Worm (Caenorhabditis elegans) whole organism, L1 larva: ENCODE results near the gene W04B5.8.
A peak's percentile ranks its signal among the peaks of the same experiment; 100 is the strongest.

Source experiments
- C04F5.9 ChIP-seq: sonication (generic microtip); optimal IDR thresholded peaks from 2 replicates; lab custom pipeline; 2016; ENCODE audit warnings: missing genetic modification characterization, missing compliant biosample characterization
- C16A3.4 ChIP-seq: fragments of 150-350 bp; optimal IDR thresholded peaks from 2 replicates; lab custom pipeline; 2014; ENCODE audit warnings: missing biosample characterization, missing genetic modification characterization
- C34B4.2 ChIP-seq: sonication (generic microtip); optimal IDR thresholded peaks from 2 replicates; lab custom pipeline; 2017; ENCODE audit warnings: mild to moderate bottlenecking, missing genetic modification characterization, missing compliant biosample characterization
- F16B12.6 ChIP-seq: fragments of 150-350 bp; optimal IDR thresholded peaks from 2 replicates; lab custom pipeline; 2014; ENCODE audit warnings: missing biosample characterization, missing genetic modification characterization
- aha-1 ChIP-seq: fragments of 150-350 bp; optimal IDR thresholded peaks from 2 replicates; lab custom pipeline; 2014; ENCODE audit warnings: missing biosample characterization, missing genetic modification characterization
- alr-1 ChIP-seq: fragments of 200-800 bp; sonication (Bioruptor generic); optimal IDR thresholded peaks from 2 replicates; lab custom pipeline; 2018; ENCODE audit warnings: borderline replicate concordance, mild to moderate bottlenecking, missing genetic modification characterization, missing compliant biosample characterization
- aly-2 ChIP-seq: fragments of 150-350 bp; optimal IDR thresholded peaks from 2 replicates; lab custom pipeline; 2014; ENCODE audit warnings: missing biosample characterization, missing genetic modification characterization
- ama-1 ChIP-seq: fragments of 150-350 bp; optimal IDR thresholded peaks from 2 replicates; lab custom pipeline; 2014
- blmp-1 ChIP-seq: fragments of 150-350 bp; optimal IDR thresholded peaks from 2 replicates; lab custom pipeline; 2014; ENCODE audit warnings: missing biosample characterization, missing genetic modification characterization
- ceh-8 ChIP-seq: fragments of 200-800 bp; sonication (Bioruptor generic); optimal IDR thresholded peaks from 2 replicates; lab custom pipeline; 2018; ENCODE audit warnings: mild to moderate bottlenecking, missing genetic modification characterization, moderate library complexity, missing compliant biosample characterization
- ceh-82 ChIP-seq, 3 experiments: fragments of 150-350 bp in 1 of 3; sonication (generic microtip) in 2 of 3; optimal IDR thresholded peaks; 2 replicates each; lab custom pipeline; 2014 to 2017; ENCODE audit warnings: missing biosample characterization in 3 of 3, missing genetic modification characterization in 3 of 3
- ceh-88 ChIP-seq: fragments of 200-800 bp; sonication (Bioruptor generic); IDR thresholded peaks from 2 replicates; pipeline ENCODE4 v1.3.6; 2022; ENCODE audit warnings: missing genetic modification characterization, missing compliant biosample characterization
- ceh-90 ChIP-seq: sonication (generic microtip); optimal IDR thresholded peaks from 2 replicates; lab custom pipeline; 2016; ENCODE audit warnings: missing genetic modification characterization, missing compliant biosample characterization
- ces-1 ChIP-seq: fragments of 150-350 bp; optimal IDR thresholded peaks from 2 replicates; lab custom pipeline; 2014; ENCODE audit warnings: missing biosample characterization, missing genetic modification reagents, missing genetic modification characterization
- dpl-1 ChIP-seq, 3 experiments: fragments of 150-350 bp in 2 of 3; sonication (generic microtip) in 1 of 3; optimal IDR thresholded peaks; 2 replicates each; lab custom pipeline; 2014 to 2017; ENCODE audit warnings: missing biosample characterization in 3 of 3, missing genetic modification characterization in 3 of 3, missing genetic modification reagents in 3 of 3
- dsc-1 ChIP-seq: sonication (generic microtip); optimal IDR thresholded peaks from 2 replicates; lab custom pipeline; 2016; ENCODE audit warnings: mild to moderate bottlenecking, missing genetic modification characterization, missing compliant biosample characterization
- efl-1 ChIP-seq, 4 experiments: fragments of 150-350 bp; optimal IDR thresholded peaks in 3 of 4; peaks in 1 of 4; 1 replicate in 1 of 4; 2 replicates in 3 of 4; lab custom pipeline; 2014; ENCODE audit warnings: missing biosample characterization in 2 of 4, missing genetic modification characterization in 2 of 4, missing genetic modification reagents in 2 of 4
- egl-13 ChIP-seq: sonication (generic microtip); optimal IDR thresholded peaks from 2 replicates; lab custom pipeline; 2016; ENCODE audit warnings: missing genotype, missing genetic modification reagents, missing genetic modification characterization, missing compliant biosample characterization
- egl-27 ChIP-seq, 2 experiments: fragments of 150-350 bp in 1 of 2; sonication (generic microtip); optimal IDR thresholded peaks; 3 replicates each; lab custom pipeline; 2017 to 2018; ENCODE audit warnings: missing biosample characterization in 2 of 2, missing genetic modification characterization in 2 of 2, missing genetic modification reagents in 2 of 2
- elt-2 ChIP-seq: sonication (generic microtip); optimal IDR thresholded peaks from 2 replicates; lab custom pipeline; 2016; ENCODE audit warnings: missing genetic modification characterization, mild to moderate bottlenecking, inconsistent platforms, missing compliant biosample characterization, missing genetic modification reagents
- ets-5 ChIP-seq: fragments of 200-800 bp; sonication (Bioruptor generic); IDR thresholded peaks from 2 replicates; pipeline ENCODE4 v1.3.6; 2022; ENCODE audit warnings: missing genetic modification characterization, missing compliant biosample characterization
- fkh-10 ChIP-seq: sonication (generic microtip); optimal IDR thresholded peaks from 2 replicates; lab custom pipeline; 2017; ENCODE audit warnings: missing biosample characterization, missing genetic modification reagents, missing genetic modification characterization
- fkh-8 ChIP-seq: sonication (generic microtip); optimal IDR thresholded peaks from 2 replicates; lab custom pipeline; 2016; ENCODE audit warnings: mild to moderate bottlenecking, missing genetic modification characterization, missing compliant biosample characterization
- hlh-17 ChIP-seq: fragments of 200-800 bp; sonication (Bioruptor generic); optimal IDR thresholded peaks from 2 replicates; lab custom pipeline; 2018; ENCODE audit warnings: missing genetic modification characterization, mild to moderate bottlenecking, missing compliant biosample characterization, moderate library complexity, borderline replicate concordance
- jun-1 ChIP-seq: fragments of 150-350 bp; optimal IDR thresholded peaks from 2 replicates; lab custom pipeline; 2014; ENCODE audit warnings: missing biosample characterization, missing genetic modification reagents, missing genetic modification characterization
- lin-35 ChIP-seq, 2 experiments: fragments of 150-350 bp; optimal IDR thresholded peaks; 2 replicates each; lab custom pipeline; 2014; ENCODE audit warnings: missing biosample characterization in 2 of 2, missing genetic modification characterization in 2 of 2, missing genetic modification reagents in 2 of 2
- lir-3 ChIP-seq: sonication (generic microtip); optimal IDR thresholded peaks from 2 replicates; lab custom pipeline; 2016; ENCODE audit warnings: mild to moderate bottlenecking, missing genetic modification characterization, moderate library complexity, missing compliant biosample characterization; ENCODE audit not compliant: poor library complexity
- lsy-2 ChIP-seq, 2 experiments: fragments of 150-350 bp; optimal IDR thresholded peaks; 2 replicates each; lab custom pipeline; 2014; ENCODE audit warnings: missing biosample characterization in 2 of 2, missing genetic modification characterization in 2 of 2
- mdl-1 ChIP-seq, 2 experiments: fragments of 150-350 bp; optimal IDR thresholded peaks; 2 replicates each; lab custom pipeline; 2014 to 2017; ENCODE audit warnings: missing biosample characterization in 2 of 2, missing genetic modification characterization in 2 of 2, inconsistent platforms in 1 of 2
- mep-1 ChIP-seq: fragments of 150-350 bp; optimal IDR thresholded peaks from 2 replicates; lab custom pipeline; 2014; ENCODE audit warnings: missing biosample characterization, missing genetic modification characterization
- nhr-12 ChIP-seq: sonication (generic microtip); optimal IDR thresholded peaks from 2 replicates; lab custom pipeline; 2017; ENCODE audit warnings: missing biosample characterization, missing genetic modification characterization
- nhr-19 ChIP-seq: fragments of 200-800 bp; sonication (Bioruptor generic); conservative IDR thresholded peaks from 2 replicates; pipeline ENCODE4 v1.3.6; 2022; ENCODE audit warnings: missing genetic modification characterization, missing compliant biosample characterization
- nhr-20 ChIP-seq: sonication (generic microtip); optimal IDR thresholded peaks from 2 replicates; lab custom pipeline; 2016; ENCODE audit warnings: mild to moderate bottlenecking, missing genetic modification characterization, missing compliant biosample characterization
- nhr-71 ChIP-seq: sonication (generic microtip); optimal IDR thresholded peaks from 2 replicates; lab custom pipeline; 2016; ENCODE audit warnings: mild to moderate bottlenecking, missing genetic modification characterization, moderate library complexity, missing compliant biosample characterization
- nhr-77 ChIP-seq: fragments of 150-350 bp; optimal IDR thresholded peaks from 2 replicates; lab custom pipeline; 2014; ENCODE audit warnings: missing biosample characterization, missing genetic modification characterization
- nhr-90 ChIP-seq: sonication (generic microtip); optimal IDR thresholded peaks from 2 replicates; lab custom pipeline; 2016; ENCODE audit warnings: mild to moderate bottlenecking, missing genetic modification characterization, missing compliant biosample characterization; ENCODE audit not compliant: poor library complexity
- pag-3 ChIP-seq: sonication (generic microtip); optimal IDR thresholded peaks from 2 replicates; lab custom pipeline; 2017; ENCODE audit warnings: missing genetic modification characterization, mild to moderate bottlenecking, missing compliant biosample characterization, antibody characterized with exemption, borderline replicate concordance; ENCODE audit not compliant: insufficient read depth
- pax-3 ChIP-seq: fragments of 200-800 bp; sonication (Bioruptor generic); optimal IDR thresholded peaks from 2 replicates; lab custom pipeline; 2018; ENCODE audit warnings: mild to moderate bottlenecking, missing genetic modification characterization, moderate library complexity, missing compliant biosample characterization
- rnt-1 ChIP-seq: sonication (generic microtip); optimal IDR thresholded peaks from 2 replicates; lab custom pipeline; 2016; ENCODE audit warnings: mild to moderate bottlenecking, missing genetic modification characterization, moderate library complexity, missing compliant biosample characterization
- snpc-4 ChIP-seq: fragments of 150-350 bp; optimal IDR thresholded peaks from 2 replicates; lab custom pipeline; 2014; ENCODE audit warnings: missing biosample characterization, missing genetic modification characterization
- snu-23 ChIP-seq: sonication (generic microtip); optimal IDR thresholded peaks from 2 replicates; lab custom pipeline; 2016; ENCODE audit warnings: missing genetic modification characterization, missing compliant biosample characterization
- swsn-7 ChIP-seq: sonication (generic microtip); optimal IDR thresholded peaks from 2 replicates; lab custom pipeline; 2016; ENCODE audit warnings: missing genetic modification characterization, missing compliant biosample characterization
- tbx-2 ChIP-seq: sonication (generic microtip); optimal IDR thresholded peaks from 2 replicates; lab custom pipeline; 2016; ENCODE audit warnings: missing genetic modification characterization, missing compliant biosample characterization
- unc-130 ChIP-seq: fragments of 150-350 bp; optimal IDR thresholded peaks from 2 replicates; lab custom pipeline; 2017; ENCODE audit warnings: missing biosample characterization, missing genetic modification characterization, inconsistent platforms
- unc-62 ChIP-seq: fragments of 150-350 bp; optimal IDR thresholded peaks from 2 replicates; lab custom pipeline; 2014; ENCODE audit warnings: missing biosample characterization, missing genetic modification reagents, missing genetic modification characterization
- xbp-1 ChIP-seq: sonication (generic microtip); optimal IDR thresholded peaks from 2 replicates; lab custom pipeline; 2016; ENCODE audit warnings: missing genetic modification characterization, missing compliant biosample characterization
- zag-1 ChIP-seq: fragments of 150-350 bp; optimal IDR thresholded peaks from 2 replicates; lab custom pipeline; 2014; ENCODE audit warnings: missing biosample characterization, missing genetic modification characterization

Gene W04B5.8

DNA sequence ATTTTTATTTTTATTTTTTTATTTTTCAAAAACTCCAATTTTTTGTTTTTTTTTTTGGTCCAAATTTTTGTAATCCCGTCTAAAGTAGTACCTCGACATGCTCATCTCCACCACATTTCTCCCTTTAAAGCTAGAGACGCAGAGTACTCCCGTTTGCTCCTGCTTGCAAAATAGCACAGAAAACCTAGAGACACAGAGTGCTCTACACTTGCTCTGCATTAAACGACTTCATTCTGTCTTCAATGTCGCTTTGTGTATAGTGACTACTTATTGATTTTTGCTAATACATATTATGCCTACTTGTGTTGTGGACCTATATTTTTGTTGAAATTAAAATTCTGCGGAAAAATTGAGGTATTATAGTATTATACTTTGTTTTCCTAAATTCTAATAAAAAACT lies at the start of gene W04B5.8:
W04B5.8 (plus strand) TSS at position 195 of the 400 bp plus-strand sequence.
- TF ChIP-seq rnt-1 (tag; lab: Kevin White, UChicago) (peak; percentile 22), egl-13 (tag; lab: Kevin White, UChicago) (no peak), lsy-2 (tag; optimal IDR thresholded peaks at IDR 0.05; lab: Kevin White, UChicago) (peak in 1 of 2 experiments; percentile 35), snu-23 (no peak), ceh-88 (GFP tag; lab: Robert Waterston, UW) (no peak), nhr-20 (no peak), C16A3.4 (tag; lab: Kevin White, UChicago) (no peak), C04F5.9 (no peak), swsn-7 (tag; lab: Kevin White, UChicago) (peak; percentile 5), aly-2 (tag; lab: Kevin White, UChicago) (no peak), F16B12.6 (tag; lab: Kevin White, UChicago) (peak; percentile 9), lir-3 (tag; lab: Kevin White, UChicago) (no peak), alr-1 (tag; lab: Kevin White, UChicago) (no peak), nhr-12 (tag; lab: Kevin White, UChicago) (no peak), ceh-90 (tag; lab: Kevin White, UChicago) (no peak), ceh-8 (GFP tag; lab: Kevin White, UChicago) (no peak), ceh-82 (tag; optimal IDR thresholded peaks at IDR 0.05; lab: Kevin White, UChicago) (peak in 1 of 3 experiments; percentile 28), ces-1 (GFP tag; lab: Kevin White, UChicago) (no peak), ama-1 (lab: Kevin White, UChicago) (no peak), mdl-1 (tag; optimal IDR thresholded peaks at IDR 0.05; lab: Kevin White, UChicago) (no peak), xbp-1 (tag; lab: Kevin White, UChicago) (no peak), jun-1 (tag; lab: Kevin White, UChicago) (no peak), mep-1 (tag; lab: Kevin White, UChicago) (no peak), snpc-4 (tag; lab: Kevin White, UChicago) (no peak), fkh-10 (GFP tag; lab: Kevin White, UChicago) (no peak), blmp-1 (tag; lab: Kevin White, UChicago) (no peak), nhr-71 (peak; percentile 12), pag-3 (tag; lab: Kevin White, UChicago) (no peak), ets-5 (no peak), dsc-1 (tag; lab: Kevin White, UChicago) (peak; percentile 20), nhr-90 (tag; lab: Kevin White, UChicago) (no peak), unc-62 (GFP tag; lab: Kevin White, UChicago) (no peak), tbx-2 (tag; lab: Kevin White, UChicago) (no peak), efl-1 (optimal IDR thresholded peaks at IDR 0.05; lab: Kevin White, UChicago) (peak; percentile 55 to 58), efl-1 (GFP tag; optimal IDR thresholded peaks at IDR 0.05 in 1 of 2; lab: Kevin White, UChicago) (peak in 1 of 2 experiments; percentile 83), unc-130 (no peak), hlh-17 (GFP tag; lab: Kevin White, UChicago) (no peak), dpl-1 (GFP tag; optimal IDR thresholded peaks at IDR 0.05; lab: Kevin White, UChicago) (peak in 1 of 3 experiments; percentile 29), fkh-8 (tag; lab: Kevin White, UChicago) (peak; percentile 5), lin-35 (GFP tag; optimal IDR thresholded peaks at IDR 0.05; lab: Kevin White, UChicago) (peak in 1 of 2 experiments; percentile 16), C34B4.2 (tag; lab: Kevin White, UChicago) (no peak)

DNA sequence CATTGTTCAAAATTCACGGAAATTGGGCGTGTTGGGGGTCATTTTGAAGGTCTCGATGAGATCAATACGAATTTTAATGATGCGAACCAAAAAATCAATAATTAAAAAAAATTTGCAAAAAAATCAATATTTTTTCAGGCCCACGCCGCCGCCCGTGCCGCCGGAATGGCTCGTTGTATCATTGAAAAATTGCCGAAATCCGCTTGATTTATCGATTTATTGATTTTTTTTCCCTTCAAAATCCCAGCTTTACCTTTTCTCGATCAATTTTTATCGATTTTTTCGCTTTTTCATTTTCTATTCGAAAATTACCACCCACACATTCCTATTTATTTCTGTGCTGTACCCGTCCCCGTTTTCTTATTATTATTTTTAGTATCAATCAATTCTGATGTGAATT lies 41.8 kb upstream of the W04B5.8 start:
- no peak for TF ChIP-seq nhr-19 (GFP tag; lab: Robert Waterston, UW)
- no peak for TF ChIP-seq nhr-77
- no peak for TF ChIP-seq pax-3 (tag; lab: Kevin White, UChicago)
- TF ChIP-seq fkh-10 (GFP tag; lab: Kevin White, UChicago): no peak
- TF ChIP-seq C34B4.2 (tag; lab: Kevin White, UChicago): no peak
- no peak for TF ChIP-seq unc-62 (GFP tag; lab: Kevin White, UChicago)
- TF ChIP-seq efl-1 (optimal IDR thresholded peaks at IDR 0.05; lab: Kevin White, UChicago): no peak
- TF ChIP-seq efl-1 (GFP tag; optimal IDR thresholded peaks at IDR 0.05 in 1 of 2; lab: Kevin White, UChicago): no peak
- no peak for TF ChIP-seq elt-2 (tag; lab: Kevin White, UChicago)
- TF ChIP-seq zag-1 (tag; lab: Kevin White, UChicago): no peak
- no peak for TF ChIP-seq egl-27 (tag; optimal IDR thresholded peaks at IDR 0.05; lab: Kevin White, UChicago)
- no peak for TF ChIP-seq aha-1 (tag; lab: Kevin White, UChicago)
